Fruit fly (Drosophila melanogaster) whole organism, wandering third instar larva: ENCODE results near the gene CG5515.

Source experiments
- Abd-B ChIP-seq: fragments of >200 bp; optimal IDR thresholded peaks from 2 replicates; lab custom pipeline; 2017; ENCODE audit warnings: missing biosample characterization, missing genetic modification characterization
- CG32264 ChIP-seq: fragments of 200-800 bp; sonication (Bioruptor generic); optimal IDR thresholded peaks from 2 replicates; lab custom pipeline; 2016; ENCODE audit warnings: missing biosample characterization, missing genetic modification characterization
- CG9705 ChIP-seq: fragments of 200-800 bp; sonication (Bioruptor generic); optimal IDR thresholded peaks from 2 replicates; lab custom pipeline; 2018; ENCODE audit warnings: missing biosample characterization, mild to moderate bottlenecking, missing genetic modification characterization
- CrebA ChIP-seq: fragments of 200-800 bp; sonication (Bioruptor generic); optimal IDR thresholded peaks from 2 replicates; lab custom pipeline; 2016; ENCODE audit warnings: missing biosample characterization, mild to moderate bottlenecking, missing genetic modification characterization, borderline replicate concordance
- Dfd ChIP-seq: fragments of >200 bp; optimal IDR thresholded peaks from 2 replicates; lab custom pipeline; 2017; ENCODE audit warnings: missing biosample characterization, missing genetic modification characterization
- Dif ChIP-seq: fragments of 200-275, 200-300 bp; sonication (Bioruptor generic); optimal IDR thresholded peaks from 2 replicates; lab custom pipeline; 2018; ENCODE audit warnings: missing biosample characterization, missing genetic modification characterization; ENCODE audit not compliant: partially characterized antibody
- GATAd ChIP-seq: sonication (Bioruptor generic); optimal IDR thresholded peaks from 2 replicates; lab custom pipeline; 2016; ENCODE audit warnings: missing biosample characterization, missing genetic modification characterization
- HLH106 ChIP-seq: fragments of 200-800 bp; optimal IDR thresholded peaks from 3 replicates; lab custom pipeline; 2019; ENCODE audit warnings: missing biosample characterization, mild to moderate bottlenecking, missing genetic modification characterization, moderate library complexity
- Hnf4 ChIP-seq: fragments of 200-800 bp; sonication (Bioruptor generic); optimal IDR thresholded peaks from 2 replicates; lab custom pipeline; 2016; ENCODE audit warnings: missing biosample characterization, mild to moderate bottlenecking, missing genetic modification characterization
- Hr78 ChIP-seq: fragments of >200 bp; optimal IDR thresholded peaks from 2 replicates; lab custom pipeline; 2017; ENCODE audit warnings: missing biosample characterization, missing genetic modification characterization
- Hr83 ChIP-seq: fragments of 200-300 bp; sonication (Bioruptor generic); optimal IDR thresholded peaks from 2 replicates; lab custom pipeline; 2016; ENCODE audit warnings: missing biosample characterization, mild to moderate bottlenecking, missing genetic modification characterization, moderate library complexity; ENCODE audit not compliant: poor library complexity, severe bottlenecking
- Jra ChIP-seq: sonication (Bioruptor generic); optimal IDR thresholded peaks from 2 replicates; lab custom pipeline; 2016; ENCODE audit warnings: missing biosample characterization, missing genetic modification characterization
- Mio ChIP-seq: sonication (Bioruptor generic); optimal IDR thresholded peaks from 2 replicates; lab custom pipeline; 2016; ENCODE audit warnings: missing biosample characterization, missing genetic modification characterization
- Myc ChIP-seq: fragments of >200 bp; optimal IDR thresholded peaks from 2 replicates; lab custom pipeline; 2017
- N ChIP-seq: fragments of >200 bp; optimal IDR thresholded peaks from 2 replicates; lab custom pipeline; 2018; ENCODE audit warnings: missing biosample characterization, missing external identifiers, missing genetic modification characterization
- OdsH ChIP-seq: fragments of 200-800 bp; sonication (Bioruptor generic); optimal IDR thresholded peaks from 2 replicates; lab custom pipeline; 2016; ENCODE audit warnings: missing biosample characterization, mild to moderate bottlenecking, missing genetic modification characterization
- Rel ChIP-seq, 2 experiments: fragments of 200-800 bp; sonication (Bioruptor generic) in 1 of 2; optimal IDR thresholded peaks; 2 replicates in 1 of 2; 3 replicates in 1 of 2; lab custom pipeline; 2016 to 2019; ENCODE audit warnings: mild to moderate bottlenecking in 2 of 2, missing biosample characterization in 2 of 2, missing genetic modification characterization in 2 of 2, moderate library complexity in 1 of 2
- Sp1 ChIP-seq: fragments of 200-800 bp; sonication (Bioruptor generic); optimal IDR thresholded peaks from 3 replicates; lab custom pipeline; 2019; ENCODE audit warnings: missing biosample characterization, mild to moderate bottlenecking, missing genetic modification characterization, moderate library complexity
- Vsx2 ChIP-seq: fragments of 200-300, 225-300 bp; sonication (Bioruptor generic); optimal IDR thresholded peaks from 2 replicates; lab custom pipeline; 2018; ENCODE audit warnings: missing biosample characterization, missing genetic modification characterization; ENCODE audit not compliant: partially characterized antibody
- br ChIP-seq: fragments of 200-800 bp; sonication (Bioruptor generic); optimal IDR thresholded peaks from 2 replicates; lab custom pipeline; 2016; ENCODE audit warnings: missing biosample characterization, missing genetic modification characterization
- brk ChIP-seq: fragments of 200-800 bp; sonication (Bioruptor generic); optimal IDR thresholded peaks from 2 replicates; lab custom pipeline; 2016; ENCODE audit warnings: missing biosample characterization, mild to moderate bottlenecking, missing genetic modification characterization
- dl ChIP-seq, 2 experiments: fragments of 175-275, 200-275 bp in 1 of 2; fragments of 200-275 bp in 1 of 2; sonication (Bioruptor generic); optimal IDR thresholded peaks; lab custom pipeline; 2018; ENCODE audit warnings: mild to moderate bottlenecking in 2 of 2, missing biosample characterization in 2 of 2, missing genetic modification characterization in 2 of 2, moderate library complexity in 2 of 2; ENCODE audit not compliant: partially characterized antibody in 2 of 2, insufficient read depth in 1 of 2
- dmrt93B ChIP-seq: fragments of 200-800 bp; sonication (Bioruptor generic); optimal IDR thresholded peaks from 2 replicates; lab custom pipeline; 2018; ENCODE audit warnings: missing biosample characterization, mild to moderate bottlenecking, missing genetic modification characterization
- dsf ChIP-seq: sonication (Bioruptor generic); optimal IDR thresholded peaks from 2 replicates; lab custom pipeline; 2016; ENCODE audit warnings: missing biosample characterization, missing genetic modification characterization, borderline replicate concordance
- ey ChIP-seq: fragments of 200-800 bp; sonication (Bioruptor generic); optimal IDR thresholded peaks from 2 replicates; lab custom pipeline; 2016; ENCODE audit warnings: missing biosample characterization, missing genetic modification characterization
- foxo ChIP-seq, 2 experiments: fragments of 200-800 bp; sonication (Bioruptor generic); optimal IDR thresholded peaks; 2 replicates in 1 of 2; 3 replicates in 1 of 2; lab custom pipeline; 2016 to 2017; ENCODE audit warnings: missing biosample characterization in 2 of 2, missing genetic modification characterization in 2 of 2
- fru ChIP-seq: fragments of 200-800 bp; sonication (Bioruptor generic); optimal IDR thresholded peaks from 3 replicates; lab custom pipeline; 2016; ENCODE audit warnings: missing biosample characterization, mild to moderate bottlenecking, missing genetic modification characterization
- h ChIP-seq: fragments of 200-800 bp; sonication (Bioruptor generic); optimal IDR thresholded peaks from 3 replicates; lab custom pipeline; 2016; ENCODE audit warnings: missing biosample characterization, mild to moderate bottlenecking, missing genetic modification characterization
- jim ChIP-seq: fragments of 175-275, 200-325 bp; sonication (Bioruptor generic); optimal IDR thresholded peaks from 2 replicates; lab custom pipeline; 2016; ENCODE audit warnings: missing biosample characterization, mild to moderate bottlenecking, missing genetic modification characterization
- lola ChIP-seq: fragments of >200 bp; optimal IDR thresholded peaks from 2 replicates; lab custom pipeline; 2017; ENCODE audit warnings: missing biosample characterization, missing genetic modification characterization
- pan ChIP-seq: fragments of >200 bp; optimal IDR thresholded peaks from 2 replicates; lab custom pipeline; 2017
- psq ChIP-seq: fragments of 200-800 bp; sonication (Bioruptor generic); optimal IDR thresholded peaks from 3 replicates; lab custom pipeline; 2017; ENCODE audit warnings: missing biosample characterization, mild to moderate bottlenecking, missing genetic modification characterization, moderate library complexity
- rgr ChIP-seq: fragments of 200-800 bp; sonication (Bioruptor generic); optimal IDR thresholded peaks from 3 replicates; lab custom pipeline; 2016; ENCODE audit warnings: missing biosample characterization, mild to moderate bottlenecking, missing genetic modification characterization
- sage ChIP-seq: fragments of 200-800 bp; sonication (Bioruptor generic); optimal IDR thresholded peaks from 2 replicates; lab custom pipeline; 2016; ENCODE audit warnings: missing biosample characterization, mild to moderate bottlenecking, missing genetic modification characterization
- sv ChIP-seq: fragments of 200-800 bp; sonication (Bioruptor generic); optimal IDR thresholded peaks from 3 replicates; lab custom pipeline; 2016; ENCODE audit warnings: missing biosample characterization, missing genetic modification characterization
- tai ChIP-seq: sonication (Bioruptor generic); optimal IDR thresholded peaks from 2 replicates; lab custom pipeline; 2016; ENCODE audit warnings: missing biosample characterization, missing genetic modification characterization
- usp ChIP-seq: fragments of >200 bp; optimal IDR thresholded peaks from 2 replicates; lab custom pipeline; 2017; ENCODE audit warnings: missing biosample characterization, missing genetic modification characterization
- woc ChIP-seq: sonication (Bioruptor generic); optimal IDR thresholded peaks from 2 replicates; lab custom pipeline; 2016; ENCODE audit warnings: missing biosample characterization, mild to moderate bottlenecking, missing genetic modification characterization

CG5515 gene

DNA sequence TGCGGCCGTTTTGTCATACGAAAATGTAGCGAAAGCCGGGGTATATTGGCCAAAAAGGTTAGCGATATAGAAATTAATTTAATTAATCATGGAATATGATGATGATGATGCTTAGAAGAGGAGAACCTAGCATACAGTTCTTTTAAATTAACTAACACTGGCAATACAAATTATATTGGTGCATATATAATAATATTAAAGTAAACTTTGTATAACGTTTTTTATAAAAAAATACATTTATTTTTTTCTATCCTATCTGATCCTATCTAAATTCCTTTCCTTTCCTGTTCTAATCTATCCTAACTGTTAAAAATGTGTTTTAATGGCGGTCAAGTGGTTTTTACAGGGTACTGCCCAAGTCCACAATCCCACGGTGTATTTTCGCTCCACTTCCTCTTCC, 17.2 kb upstream of the CG5515 start (continued):
- TF ChIP-seq Hr78 (GFP tag; lab: Kevin White, UChicago) (no peak), dsf (GFP tag; lab: Kevin White, UChicago) (no peak), sage (no peak), Hnf4 (GFP tag; lab: Kevin White, UChicago) (no peak), GATAd (no peak), lola (GFP tag; lab: Kevin White, UChicago) (no peak), dmrt93B (peak; percentile 50), brk (no peak), Hr83 (GFP tag; lab: Kevin White, UChicago) (no peak), usp (GFP tag; lab: Kevin White, UChicago) (no peak), ey (no peak), rgr (GFP tag; lab: Kevin White, UChicago) (peak; percentile 19)

DNA sequence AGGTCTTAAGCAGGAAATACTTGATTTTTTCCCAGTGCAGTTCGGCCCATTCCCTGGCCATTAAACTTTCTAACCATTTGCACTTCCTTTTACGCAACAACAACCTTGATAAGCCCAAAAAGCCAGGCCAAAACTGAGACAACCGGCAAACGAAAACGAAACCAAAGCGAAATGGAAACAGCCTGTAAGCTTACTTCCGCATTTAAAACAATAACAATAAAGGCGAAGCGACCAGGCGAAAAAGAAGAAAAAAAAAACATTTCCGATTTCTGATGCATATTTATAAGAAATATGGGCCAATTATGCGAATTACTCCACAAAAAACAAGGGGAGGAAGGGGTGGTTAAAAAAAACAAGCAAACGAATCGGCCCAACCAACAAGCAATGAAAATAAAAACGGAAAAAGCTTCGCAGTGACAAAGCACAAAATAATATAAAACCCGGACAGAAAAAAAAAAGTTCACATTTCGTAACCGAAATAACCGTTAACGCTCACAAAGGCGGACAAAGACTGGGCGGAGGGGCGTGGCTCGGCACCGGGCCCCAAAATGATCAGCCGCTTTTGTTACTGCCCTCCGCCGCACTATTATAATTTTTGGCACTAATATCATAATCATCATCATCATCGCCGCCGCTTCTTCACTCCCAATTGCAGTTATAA, 16.7 kb upstream of the CG5515 start:
- no peak for TF ChIP-seq dl (GFP tag; optimal IDR thresholded peaks at IDR 0.05; lab: Kevin White, UChicago; ENCODE audit: insufficient read depth in 1 of 2, partially characterized antibody in 2 of 2)
- TF ChIP-seq GATAd: no peak
- TF ChIP-seq jim: no peak
- TF ChIP-seq dmrt93B: no peak
- TF ChIP-seq, all 38 proteins: peak for 0

DNA sequence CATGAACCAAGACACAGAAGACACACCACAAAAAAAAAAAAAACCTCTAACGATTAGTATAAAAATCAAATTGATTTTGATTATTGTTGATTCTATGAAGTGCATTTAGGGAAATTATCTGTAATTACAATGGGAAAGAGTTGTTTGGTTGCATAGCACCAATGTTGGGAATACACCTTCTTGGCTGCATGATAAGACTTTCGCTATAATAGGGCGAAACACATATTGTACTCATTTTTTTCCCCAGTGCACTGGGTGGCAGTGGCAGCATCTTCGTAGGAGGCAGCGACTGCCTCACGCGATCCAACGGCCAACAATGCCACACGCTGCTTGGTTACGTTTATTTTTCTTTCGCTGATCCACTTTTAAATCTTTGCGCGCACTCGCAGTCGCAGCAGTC, 15.3 kb upstream of the CG5515 start:
- TF ChIP-seq lola (GFP tag; lab: Kevin White, UChicago) (no peak), Sp1 (no peak), GATAd (no peak), CG9705 (GFP tag; lab: Kevin White, UChicago) (no peak), jim (no peak), OdsH (GFP tag; lab: Kevin White, UChicago) (no peak), Jra (no peak), Dif (GFP tag; lab: Kevin White, UChicago) (no peak), h (GFP tag; lab: Kevin White, UChicago) (no peak), dl (GFP tag; optimal IDR thresholded peaks at IDR 0.05; lab: Kevin White, UChicago; ENCODE audit: insufficient read depth in 1 of 2, partially characterized antibody in 2 of 2) (no peak)

DNA sequence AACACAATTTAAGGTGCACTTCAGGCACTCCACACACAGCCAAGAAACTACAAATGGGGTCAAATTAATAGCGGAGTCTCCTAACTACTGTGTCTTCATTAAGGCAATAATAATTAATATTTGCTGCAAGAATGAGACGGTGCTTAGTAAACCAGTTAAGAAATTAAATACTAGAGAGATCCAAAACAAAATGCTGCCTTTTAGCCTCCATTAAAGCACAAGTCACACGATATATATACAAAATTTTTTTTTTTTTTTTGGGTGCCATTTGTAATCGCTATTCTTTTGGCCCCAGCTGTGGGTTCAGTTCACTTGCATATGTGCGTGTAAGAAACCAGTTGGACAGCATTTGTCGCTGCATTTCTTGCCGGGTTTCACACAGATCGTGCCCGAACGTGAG, 14.7 kb upstream of the CG5515 start:
- TF ChIP-seq psq (GFP tag; lab: Kevin White, UChicago) (peak; percentile 54), CG9705 (GFP tag; lab: Kevin White, UChicago) (no peak), br (GFP tag; lab: Kevin White, UChicago) (peak; percentile 77), Myc (lab: Kevin White, UChicago) (no peak), pan (lab: Kevin White, UChicago) (no peak), tai (GFP tag; lab: Kevin White, UChicago) (no peak), Hr83 (GFP tag; lab: Kevin White, UChicago) (no peak), Rel (GFP tag; optimal IDR thresholded peaks at IDR 0.05; lab: Kevin White, UChicago) (peak; percentile 71), Rel (tag; optimal IDR thresholded peaks at IDR 0.05; lab: Kevin White, UChicago) (no peak), woc (GFP tag; lab: Kevin White, UChicago) (peak; percentile 81), OdsH (GFP tag; lab: Kevin White, UChicago) (peak; percentile 74), CG32264 (GFP tag; lab: Kevin White, UChicago) (peak; percentile 48), Dif (GFP tag; lab: Kevin White, UChicago) (no peak), Sp1 (peak; percentile 79), GATAd (no peak), usp (GFP tag; lab: Kevin White, UChicago) (no peak), Jra (no peak), HLH106 (tag; lab: Kevin White, UChicago) (peak; percentile 67), Vsx2 (GFP tag; lab: Kevin White, UChicago) (no peak), CrebA (GFP tag; lab: Kevin White, UChicago) (no peak), lola (GFP tag; lab: Kevin White, UChicago) (no peak), fru (GFP tag; lab: Kevin White, UChicago) (peak; percentile 75), dmrt93B (peak; percentile 66), dl (GFP tag; optimal IDR thresholded peaks at IDR 0.05; lab: Kevin White, UChicago; ENCODE audit: insufficient read depth in 1 of 2, partially characterized antibody in 2 of 2) (no peak), rgr (GFP tag; lab: Kevin White, UChicago) (peak; percentile 70), N (no peak), dsf (GFP tag; lab: Kevin White, UChicago) (no peak), foxo (GFP tag; optimal IDR thresholded peaks at IDR 0.05; lab: Kevin White, UChicago) (peak in 1 of 2 experiments; percentile 76), Hr78 (GFP tag; lab: Kevin White, UChicago) (no peak), sv (no peak), Mio (GFP tag; lab: Kevin White, UChicago) (no peak), Dfd (no peak), Hnf4 (GFP tag; lab: Kevin White, UChicago) (no peak), h (GFP tag; lab: Kevin White, UChicago) (peak; percentile 78), sage (peak; percentile 61), jim (no peak), ey (peak; percentile 78), Abd-B (GFP tag; lab: Kevin White, UChicago) (no peak), brk (no peak)
